Fruit fly (Drosophila melanogaster) whole organism, embryonic: ENCODE data around the gene park.

ENCODE experiments used
- CG15479 ChIP-seq: fragments of 200-800 bp; sonication (Bioruptor generic); optimal IDR thresholded peaks from 3 replicates; lab custom pipeline; 2019; ENCODE audit warnings: missing biosample characterization, mild to moderate bottlenecking, missing genetic modification characterization, moderate library complexity
- CG18011 ChIP-seq: fragments of 200-800 bp; sonication (Bioruptor generic); optimal IDR thresholded peaks from 2 replicates; lab custom pipeline; 2017; ENCODE audit warnings: missing biosample characterization, missing genetic modification characterization, mild to moderate bottlenecking, moderate library complexity, missing genotype
- CG2875 ChIP-seq: fragments of 200-800 bp; sonication (Bioruptor generic); optimal IDR thresholded peaks from 2 replicates; lab custom pipeline; 2017; ENCODE audit warnings: missing biosample characterization, mild to moderate bottlenecking, missing genetic modification characterization, missing genetic modification reagents
- CG4854 ChIP-seq: fragments of 200-800 bp; sonication (Bioruptor generic); optimal IDR thresholded peaks from 2 replicates; lab custom pipeline; 2016; ENCODE audit warnings: missing biosample characterization, missing genetic modification characterization, inconsistent platforms
- CG8478 ChIP-seq: fragments of >200 bp; optimal IDR thresholded peaks from 2 replicates; lab custom pipeline; 2018
- D ChIP-seq, 2 experiments: fragments of 200-800 bp in 1 of 2; fragments of >200 bp in 1 of 2; sonication (Bioruptor generic) in 1 of 2; optimal IDR thresholded peaks; 2 replicates in 1 of 2; 3 replicates in 1 of 2; lab custom pipeline; 2017; ENCODE audit warnings: mild to moderate bottlenecking in 1 of 2, missing biosample characterization in 1 of 2, missing genetic modification characterization in 1 of 2, missing genetic modification reagents in 1 of 2
- Dref ChIP-seq: fragments of 200-800 bp; sonication (Bioruptor generic); IDR thresholded peaks from 2 replicates; pipeline ENCODE4 v1.3.6; 2022; ENCODE audit warnings: missing biosample characterization, missing genetic modification characterization
- Mrtf ChIP-seq: fragments of 200-800 bp; sonication (Bioruptor generic); IDR thresholded peaks from 3 replicates; pipeline ENCODE4 v1.3.6; 2022; ENCODE audit warnings: missing biosample characterization, missing genetic modification characterization
- cad ChIP-seq: fragments of >200 bp; optimal IDR thresholded peaks from 2 replicates; lab custom pipeline; 2017; ENCODE audit warnings: missing biosample characterization, missing genetic modification characterization
- mam ChIP-seq: fragments of 200-800 bp; sonication (Bioruptor generic); optimal IDR thresholded peaks from 3 replicates; lab custom pipeline; 2016; ENCODE audit warnings: missing biosample characterization, missing genetic modification characterization
- pros ChIP-seq: fragments of 200-800 bp; sonication (Bioruptor generic); optimal IDR thresholded peaks from 3 replicates; lab custom pipeline; 2019; ENCODE audit warnings: missing biosample characterization, mild to moderate bottlenecking, missing genetic modification characterization, moderate library complexity
- tll ChIP-seq, 2 experiments: fragments of 200-800 bp in 1 of 2; fragments of >200 bp in 1 of 2; sonication (Bioruptor generic) in 1 of 2; optimal IDR thresholded peaks; 2 replicates each; lab custom pipeline; 2017 to 2019; ENCODE audit warnings: missing biosample characterization in 2 of 2, missing genetic modification characterization in 2 of 2, mild to moderate bottlenecking in 1 of 2, moderate library complexity in 1 of 2
- twi ChIP-seq: fragments of 200-800 bp; optimal IDR thresholded peaks from 2 replicates; lab custom pipeline; 2019; ENCODE audit warnings: missing biosample characterization, mild to moderate bottlenecking, missing genetic modification characterization, moderate library complexity
- zen ChIP-seq: fragments of 200-800 bp; sonication (Bioruptor generic); optimal IDR thresholded peaks from 3 replicates; lab custom pipeline; 2018; ENCODE audit warnings: missing biosample characterization, mild to moderate bottlenecking, missing genetic modification characterization, moderate library complexity

The park gene

dm6 chr3L:21145841-21146395 lies 50.7 kb downstream of the park start:
- TF ChIP-seq Mrtf (GFP tag; lab: Robert Waterston, UW) (0 out of 3 replicates have a peak, but pooled peaks have one; percentile 5), CG2875 (GFP tag; lab: Kevin White, UChicago) (no peak), pros (no peak), D (optimal IDR thresholded peaks at IDR 0.05; lab: Kevin White, UChicago) (peak; percentile 9), D (GFP tag; optimal IDR thresholded peaks at IDR 0.05; lab: Kevin White, UChicago) (no peak), CG15479 (GFP tag; lab: Kevin White, UChicago) (peak; percentile 62), CG4854 (GFP tag; lab: Kevin White, UChicago) (no peak), zen (tag; lab: Kevin White, UChicago) (peak; percentile 86), twi (peak; percentile 54), CG18011 (GFP tag; lab: Kevin White, UChicago) (no peak), CG8478 (lab: Kevin White, UChicago) (peak; percentile 36), Dref (GFP tag; lab: Robert Waterston, UW) (no peak), mam (GFP tag; lab: Kevin White, UChicago) (no peak), cad (GFP tag; lab: Kevin White, UChicago) (peak; percentile 77), tll (GFP tag; optimal IDR thresholded peaks at IDR 0.05; lab: Kevin White, UChicago) (peak in 1 of 2 experiments; percentile 69)
